Worm (Caenorhabditis elegans) whole organism, L4 larva: ENCODE data around the gene mtp-18.

ENCODE experiments used
- aha-1 ChIP-seq: fragments of 150-350 bp; peaks from one replicate; lab custom pipeline; 2014; ENCODE audit warnings: missing biosample characterization, missing genetic modification characterization
- ama-1 ChIP-seq: fragments of 150-350 bp; optimal IDR thresholded peaks from 2 replicates; lab custom pipeline; 2014; ENCODE audit warnings: inconsistent platforms, mixed read lengths
- nhr-10 ChIP-seq: fragments of 150-350 bp; optimal IDR thresholded peaks from 2 replicates; lab custom pipeline; 2014; ENCODE audit warnings: missing biosample characterization, missing genetic modification characterization
- nhr-28 ChIP-seq: fragments of 150-350 bp; optimal IDR thresholded peaks from 2 replicates; lab custom pipeline; 2014; ENCODE audit warnings: missing biosample characterization, missing genetic modification characterization
- nhr-41 ChIP-seq: fragments of 200-800 bp; sonication (Bioruptor generic); IDR thresholded peaks from 2 replicates; pipeline ENCODE4 v1.3.6; 2022; ENCODE audit warnings: missing genetic modification reagents, missing genetic modification characterization, missing compliant biosample characterization
- nhr-6 ChIP-seq: fragments of 150-350 bp; optimal IDR thresholded peaks from 2 replicates; lab custom pipeline; 2014; ENCODE audit warnings: missing biosample characterization, missing genetic modification characterization
- pha-4 ChIP-seq, 2 experiments: fragments of 150-350 bp in 1 of 2; fragments of 200-800 bp in 1 of 2; sonication (Bioruptor generic) in 1 of 2; IDR thresholded peaks in 1 of 2; optimal IDR thresholded peaks in 1 of 2; 2 replicates each; pipeline versions ENCODE4 v1.3.6 to Lab custom; 2014 to 2022; ENCODE audit warnings: missing genetic modification characterization in 2 of 2, missing genetic modification reagents in 2 of 2, missing biosample characterization in 1 of 2, missing compliant biosample characterization in 1 of 2
- ztf-11 ChIP-seq: fragments of 150-350 bp; optimal IDR thresholded peaks from 2 replicates; lab custom pipeline; 2014; ENCODE audit warnings: missing biosample characterization, missing genetic modification characterization

- TF ChIP-seq nhr-6 = no peak
- TF ChIP-seq aha-1 (tag; lab: Kevin White, UChicago) = no peak
- TF ChIP-seq ama-1 (lab: Kevin White, UChicago) = no peak
- TF ChIP-seq nhr-41 = no peak
- no peak for TF ChIP-seq nhr-28 (tag; lab: Kevin White, UChicago)
- no peak for TF ChIP-seq pha-4 (GFP tag; IDR thresholded peaks at IDR 0.05; lab: Robert Waterston, UW)
- no peak for TF ChIP-seq pha-4 (tag; optimal IDR thresholded peaks at IDR 0.05; lab: Kevin White, UChicago)
- TF ChIP-seq nhr-10 (tag; lab: Kevin White, UChicago) = no peak
- TF ChIP-seq ztf-11 (tag; lab: Kevin White, UChicago) = no peak
Observed at ce11 chrX:6250866-6251265, 44.7 kb upstream of the mtp-18 start.
